Worm (Caenorhabditis elegans) whole organism, midembryonic: ENCODE measurements around the gene drd-1.

Source experiments
- cog-1 ChIP-seq: sonication (generic microtip); optimal IDR thresholded peaks from 2 replicates; lab custom pipeline; 2016; ENCODE audit warnings: missing genetic modification characterization, missing compliant biosample characterization
- ztf-29 ChIP-seq: fragments of 200-800 bp; sonication (Bioruptor generic); IDR thresholded peaks from 2 replicates; pipeline ENCODE4 v1.3.6; 2022; ENCODE audit warnings: missing genetic modification reagents, missing genetic modification characterization, missing compliant biosample characterization

DNA sequence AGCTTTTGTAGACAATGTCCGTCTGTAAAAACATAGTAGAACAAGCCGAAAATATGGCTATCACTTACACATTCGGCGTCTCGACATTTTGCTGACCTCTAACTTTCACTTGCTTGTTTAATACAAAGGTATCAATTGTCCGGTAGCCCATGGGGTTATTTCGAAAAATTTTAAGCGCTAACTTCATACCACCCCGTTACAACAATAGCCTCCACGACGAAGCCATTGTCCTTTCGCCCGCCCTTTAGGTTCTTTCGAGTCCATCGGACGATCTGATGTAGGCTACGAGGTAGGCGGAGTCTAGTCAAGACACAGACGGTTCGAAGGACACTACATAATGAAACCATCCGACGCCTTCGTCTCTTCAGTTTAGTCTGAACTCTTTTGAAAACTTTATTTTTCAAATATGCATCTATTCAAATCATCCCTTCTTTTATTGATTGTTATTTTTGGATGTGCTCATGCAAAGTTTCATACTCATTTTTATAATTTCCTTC lies 51.0 kb downstream of the drd-1 start, which contains the start of gene lips-10:
- no peak for TF ChIP-seq ztf-29 (GFP tag; lab: Robert Waterston, UW)
- TF ChIP-seq cog-1: no peak
